Worm (Caenorhabditis elegans): ENCODE results near the gene C34D10.5.

Gene C34D10.5

DNA sequence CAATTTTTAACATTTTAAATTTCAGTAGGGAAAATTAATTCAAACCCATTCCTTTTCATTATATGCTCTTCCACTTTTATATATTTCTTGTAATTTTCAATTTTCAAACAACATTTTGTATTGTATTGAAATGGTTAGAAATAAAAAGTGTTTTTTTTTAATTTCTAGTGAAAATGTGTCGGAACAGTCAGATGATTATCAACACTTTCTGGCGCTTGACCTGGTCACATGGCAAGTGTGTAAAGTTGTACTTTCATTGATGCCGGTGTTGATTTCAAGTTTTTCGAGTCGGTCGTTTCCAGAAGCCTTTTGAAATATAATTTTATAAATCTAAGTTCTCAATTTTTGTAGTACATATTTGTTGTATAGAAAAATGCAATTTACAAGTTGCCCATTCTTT is 8.9 kb downstream of the C34D10.5 start:
- peak; percentile 18; the same call in 1 of the 2 replicates for TF ChIP-seq ekl-4 (GFP tag; IDR thresholded peaks at IDR 0.05)
- TF ChIP-seq somi-1 (GFP tag; optimal IDR thresholded peaks at IDR 0.05), result peak; percentile 19
- TF ChIP-seq ztf-28 (GFP tag; IDR thresholded peaks at IDR 0.05), result no peak
- no peak for TF ChIP-seq ceh-58 (GFP tag; IDR thresholded peaks at IDR 0.05)
- no peak for TF ChIP-seq xnd-1 (tag; optimal IDR thresholded peaks at IDR 0.05)
- TF ChIP-seq nhr-80 (tag; optimal IDR thresholded peaks at IDR 0.05), result peak; percentile 27
- no peak for TF ChIP-seq dpl-1 (GFP tag; optimal IDR thresholded peaks at IDR 0.05)
- TF ChIP-seq D2030.7 (GFP tag; IDR thresholded peaks at IDR 0.05), result no peak
- TF ChIP-seq mel-28 (tag; optimal IDR thresholded peaks at IDR 0.05; ENCODE audit: borderline replicate concordance), result no peak
- peak; percentile 4 for TF ChIP-seq lin-40 (tag; optimal IDR thresholded peaks at IDR 0.05)
- TF ChIP-seq cebp-1 (GFP tag; IDR thresholded peaks at IDR 0.05), result peak; percentile 32; the same call in 1 of the 2 replicates
- TF ChIP-seq cebp-1 (tag; optimal IDR thresholded peaks at IDR 0.05), result peak; percentile 50
- TF ChIP-seq cebp-2 (GFP tag; IDR thresholded peaks at IDR 0.05), result no peak
- TF ChIP-seq nfyb-1 (GFP tag; IDR thresholded peaks at IDR 0.05), result peak; percentile 49; the same call in 1 of the 2 replicates

DNA sequence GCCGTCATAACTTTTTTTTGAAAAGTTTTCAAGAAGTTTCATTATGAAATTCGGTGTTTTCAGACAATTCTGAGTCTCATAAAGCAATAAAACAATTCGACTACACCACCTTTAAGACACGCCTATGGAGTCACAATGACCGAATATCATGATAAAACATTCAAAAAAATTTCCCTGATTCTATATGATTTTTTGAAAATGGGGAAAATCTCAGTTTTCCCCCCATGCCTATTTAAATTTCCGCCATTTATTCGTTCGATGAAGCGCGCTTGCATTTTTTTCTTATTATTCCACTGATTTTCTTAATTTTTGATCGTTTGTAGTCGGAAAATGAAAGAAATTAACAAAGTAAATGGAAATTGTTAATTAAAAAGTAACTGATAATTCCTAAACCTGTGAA is 9.7 kb downstream of the C34D10.5 start:
- TF ChIP-seq unc-130 (GFP tag; optimal IDR thresholded peaks at IDR 0.05) (no peak), ets-4 (GFP tag; optimal IDR thresholded peaks at IDR 0.05) (no peak), mcd-1 (GFP tag; IDR thresholded peaks at IDR 0.05) (no peak), nhr-80 (tag; optimal IDR thresholded peaks at IDR 0.05) (no peak), atf-7 (tag; optimal IDR thresholded peaks at IDR 0.05) (no peak), B0019.2 (GFP tag; conservative IDR thresholded peaks at IDR 0.05) (no peak), snpc-4 (GFP tag; optimal IDR thresholded peaks at IDR 0.05) (no peak), snpc-4 (tag; optimal IDR thresholded peaks at IDR 0.05) (no peak), F57C9.4 (tag; optimal IDR thresholded peaks at IDR 0.05) (no peak), nfya-2 (GFP tag; IDR thresholded peaks at IDR 0.05) (no peak), akir-1 (GFP tag; optimal IDR thresholded peaks at IDR 0.05) (no peak), him-1 (tag; optimal IDR thresholded peaks at IDR 0.05) (no peak)

DNA sequence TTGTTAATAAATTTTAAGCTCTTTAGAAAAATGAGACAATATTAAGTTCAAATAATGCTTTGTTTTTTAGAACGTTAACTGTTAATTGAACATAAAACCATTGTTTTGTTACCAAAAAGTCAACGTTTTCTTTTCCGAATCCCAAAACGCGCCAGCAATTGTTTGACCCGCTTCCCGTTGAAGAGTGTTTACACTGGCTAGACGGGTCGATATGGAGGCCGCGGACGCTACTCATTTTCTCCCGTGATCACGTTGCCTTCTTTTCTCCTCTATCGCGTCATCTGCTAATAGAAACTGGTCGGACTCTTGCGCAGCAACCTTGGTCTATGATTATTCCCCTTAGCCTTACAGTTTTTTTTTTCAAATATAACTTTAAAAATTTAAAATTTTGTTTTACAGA is 11.3 kb downstream of the C34D10.5 start, which contains the start of gene C34D10.1:
C34D10.1 (plus strand) TSS at position 400 of the 400 bp plus-strand sequence.
- TF ChIP-seq him-1 (tag; optimal IDR thresholded peaks at IDR 0.05), result no peak
- TF ChIP-seq F23B12.7 (tag; optimal IDR thresholded peaks at IDR 0.05; ENCODE audit: insufficient read depth), result no peak
- TF ChIP-seq Y95B8A.8 (GFP tag; IDR thresholded peaks at IDR 0.05), result no peak
- no peak for TF ChIP-seq F57A8.1 (GFP tag; optimal IDR thresholded peaks at IDR 0.05)
- no peak for TF ChIP-seq F49E8.2 (tag; optimal IDR thresholded peaks at IDR 0.05; ENCODE audit: insufficient read depth)
- TF ChIP-seq K12H6.12 (tag; optimal IDR thresholded peaks at IDR 0.05), result peak; percentile 67
- no peak for TF ChIP-seq fkh-3 (tag; optimal IDR thresholded peaks at IDR 0.05)
- TF ChIP-seq ceh-91 (GFP tag; IDR thresholded peaks at IDR 0.05), result no peak
- no peak for TF ChIP-seq lag-1 (GFP tag; IDR thresholded peaks at IDR 0.05)
- TF ChIP-seq madf-3 (GFP tag; IDR thresholded peaks at IDR 0.05), result no peak
- TF ChIP-seq F37B4.10 (GFP tag; IDR thresholded peaks at IDR 0.05), result no peak
- TF ChIP-seq ztf-28 (GFP tag; IDR thresholded peaks at IDR 0.05), result no peak
- no peak for TF ChIP-seq F55B11.4 (tag; optimal IDR thresholded peaks at IDR 0.05; ENCODE audit: borderline replicate concordance, insufficient read depth)
- TF ChIP-seq C06A6.2 (GFP tag; conservative IDR thresholded peaks at IDR 0.05), result no peak
- no peak for TF ChIP-seq nhr-90 (tag; optimal IDR thresholded peaks at IDR 0.05)
- no peak for TF ChIP-seq egl-44 (GFP tag; IDR thresholded peaks at IDR 0.05)
- peak; percentile 45 for TF ChIP-seq attf-5 (GFP tag; optimal IDR thresholded peaks at IDR 0.05)
- TF ChIP-seq cebp-1 (GFP tag; IDR thresholded peaks at IDR 0.05), result peak; percentile 38; the same call in 1 of the 2 replicates
- TF ChIP-seq cebp-1 (tag; optimal IDR thresholded peaks at IDR 0.05), result peak; percentile 65
- no peak for TF ChIP-seq attf-3 (GFP tag; conservative IDR thresholded peaks at IDR 0.05)
- no peak for TF ChIP-seq B0019.2 (GFP tag; conservative IDR thresholded peaks at IDR 0.05)
- no peak for TF ChIP-seq mxl-1 (tag; optimal IDR thresholded peaks at IDR 0.05)
- no peak for TF ChIP-seq snpc-4 (GFP tag; optimal IDR thresholded peaks at IDR 0.05)
- no peak for TF ChIP-seq snpc-4 (tag; optimal IDR thresholded peaks at IDR 0.05)
- TF ChIP-seq zim-3 (tag; optimal IDR thresholded peaks at IDR 0.05), result no peak
- no peak for TF ChIP-seq aptf-3 (GFP tag; IDR thresholded peaks at IDR 0.05)
- no peak for TF ChIP-seq hlh-12 (tag; optimal IDR thresholded peaks at IDR 0.05)
- no peak for TF ChIP-seq Y56A3A.18 (GFP tag; IDR thresholded peaks at IDR 0.05)
- TF ChIP-seq lin-54 (GFP tag; optimal IDR thresholded peaks at IDR 0.05), result no peak
